Worm (Caenorhabditis elegans): ENCODE data around the gene hot-6.

DNA sequence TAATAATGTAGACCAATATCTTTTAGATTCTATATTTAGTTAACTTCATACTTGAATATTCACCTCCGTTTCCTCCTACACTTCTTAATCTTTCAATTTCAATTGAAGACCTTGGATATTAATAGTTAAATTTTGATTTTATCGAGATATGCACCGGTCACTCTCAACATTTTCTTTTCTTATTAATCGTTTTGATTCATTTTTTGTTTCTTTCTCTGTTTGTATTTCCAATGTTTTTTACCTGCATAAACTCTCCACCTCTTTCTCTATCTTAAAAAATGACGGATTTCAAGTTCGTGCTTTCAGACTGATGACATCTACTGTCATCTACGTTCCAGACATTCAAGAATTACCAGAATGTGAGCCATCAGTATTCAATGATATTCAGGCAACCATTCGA is 30.9 kb downstream of the hot-6 start, which contains the start of gene frpr-9:
- no peak for TF ChIP-seq flt-1 (GFP tag; IDR thresholded peaks at IDR 0.05)
- no peak for TF ChIP-seq T22C8.4 (GFP tag; IDR thresholded peaks at IDR 0.05)
